Worm (Caenorhabditis elegans): ENCODE results near the gene tyr-2.
A peak's percentile ranks its signal among the peaks of the same experiment; 100 is the strongest.

tyr-2 gene

ce11 chrIII:13763260-13764112, 19.5 kb downstream of the tyr-2 start:
- TF ChIP-seq lin-1 (GFP tag; IDR thresholded peaks at IDR 0.05) (0 out of 2 replicates have a peak, but pooled peaks have one; percentile 7), arid-1 (GFP tag; conservative IDR thresholded peaks at IDR 0.05) (peak; percentile 35; the same call in 1 of the 2 replicates), hlh-30 (tag; optimal IDR thresholded peaks at IDR 0.05; ENCODE audit: insufficient read depth) (peak; percentile 42), ztf-7 (tag; optimal IDR thresholded peaks at IDR 0.05) (no peak), zag-1 (tag; optimal IDR thresholded peaks at IDR 0.05) (no peak), ctbp-1 (GFP tag; IDR thresholded peaks at IDR 0.05) (0 out of 2 replicates have a peak, but pooled peaks have one; percentile 18), F10B5.3 (tag; optimal IDR thresholded peaks at IDR 0.05) (peak; percentile 8), daf-12 (tag; optimal IDR thresholded peaks at IDR 0.05) (no peak), R02D3.7 (tag; optimal IDR thresholded peaks at IDR 0.05) (no peak), Y105C5A.15 (GFP tag; IDR thresholded peaks at IDR 0.05) (peak; percentile 67; the same call in 1 of the 2 replicates), dmd-6 (GFP tag; IDR thresholded peaks at IDR 0.05) (0 out of 2 replicates have a peak, but pooled peaks have one; percentile 8), nhr-10 (tag; optimal IDR thresholded peaks at IDR 0.05) (peak; percentile 59), tra-1 (GFP tag; IDR thresholded peaks at IDR 0.05) (peak; percentile 6; the same call in 1 of the 2 replicates), T26A8.4 (GFP tag; IDR thresholded peaks at IDR 0.05) (peak; percentile 58), lin-38 (GFP tag; IDR thresholded peaks at IDR 0.05) (peak; percentile 32), saeg-2 (GFP tag; IDR thresholded peaks at IDR 0.05) (0 out of 2 replicates have a peak, but pooled peaks have one; percentile 31), snpc-1.2 (GFP tag; IDR thresholded peaks at IDR 0.05) (0 out of 2 replicates have a peak, but pooled peaks have one; percentile 6), dve-1 (tag; optimal IDR thresholded peaks at IDR 0.05; ENCODE audit: insufficient read depth) (peak; percentile 54), ztf-11 (tag; optimal IDR thresholded peaks at IDR 0.05) (no peak), mep-1 (tag; optimal IDR thresholded peaks at IDR 0.05) (peak; percentile 45), ama-1 (optimal IDR thresholded peaks at IDR 0.05) (peak; percentile 87), hmg-1.1 (GFP tag; IDR thresholded peaks at IDR 0.05) (peak; percentile 34; the same call in 1 of the 2 replicates), lin-13 (GFP tag; optimal IDR thresholded peaks at IDR 0.05) (no peak), daf-16 (GFP tag; optimal IDR thresholded peaks at IDR 0.05) (no peak), daf-16 (tag; optimal IDR thresholded peaks at IDR 0.05) (peak; percentile 28), pqm-1 (tag; optimal IDR thresholded peaks at IDR 0.05) (peak; percentile 63), nhr-76 (tag; optimal IDR thresholded peaks at IDR 0.05) (no peak), mxl-2 (GFP tag; conservative IDR thresholded peaks at IDR 0.05) (no peak), unc-62 (GFP tag; optimal IDR thresholded peaks at IDR 0.05 in 1 of 2) (peak in 1 of 2 experiments; percentile 96), unc-62 (tag; optimal IDR thresholded peaks at IDR 0.05) (no peak), cey-2 (tag; optimal IDR thresholded peaks at IDR 0.05; ENCODE audit: borderline replicate concordance, insufficient read depth) (no peak), mes-2 (tag; optimal IDR thresholded peaks at IDR 0.05; ENCODE audit: poor library complexity, severe bottlenecking) (peak; percentile 63), zfp-3 (GFP tag; conservative IDR thresholded peaks at IDR 0.05) (0 out of 2 replicates have a peak, but pooled peaks have one; percentile 43), mdt-29 (GFP tag; IDR thresholded peaks at IDR 0.05) (0 out of 2 replicates have a peak, but pooled peaks have one; percentile 36), aha-1 (tag) (peak; percentile 98), F37D6.2 (tag; optimal IDR thresholded peaks at IDR 0.05) (no peak), hlh-11 (tag; optimal IDR thresholded peaks at IDR 0.05) (peak; percentile 56), nhr-111 (GFP tag; optimal IDR thresholded peaks at IDR 0.05) (no peak), php-3 (GFP tag; IDR thresholded peaks at IDR 0.05) (no peak), nhr-28 (tag; optimal IDR thresholded peaks at IDR 0.05) (peak; percentile 96), mxl-3 (GFP tag; optimal IDR thresholded peaks at IDR 0.05) (peak; percentile 45), F44E2.7 (GFP tag; IDR thresholded peaks at IDR 0.05) (no peak), lsy-2 (tag; optimal IDR thresholded peaks at IDR 0.05) (peak in 1 of 2 experiments; percentile 38)

All from whole organism, L4 larva.